Fruit fly (Drosophila melanogaster) whole organism: ENCODE measurements around the gene CG5355.

Experiments used
- CG8478 ChIP-seq: fragments of >200 bp; optimal IDR thresholded peaks from 2 replicates; lab custom pipeline; 2018; ENCODE audit warnings: inconsistent platforms
- Dll ChIP-seq: fragments of >200 bp; optimal IDR thresholded peaks from 2 replicates; lab custom pipeline; 2017
- EcR ChIP-seq, 2 experiments: fragments of >200 bp; optimal IDR thresholded peaks; 2 replicates each; lab custom pipeline; 2017; ENCODE audit warnings: missing biosample characterization in 2 of 2, missing genetic modification characterization in 2 of 2, missing genetic modification reagents in 2 of 2
- pan ChIP-seq: fragments of >200 bp; optimal IDR thresholded peaks from 2 replicates; lab custom pipeline; 2017
- psq ChIP-seq: fragments of >200 bp; optimal IDR thresholded peaks from 2 replicates; lab custom pipeline; 2017
- usp ChIP-seq: fragments of >200 bp; optimal IDR thresholded peaks from 2 replicates; lab custom pipeline; 2017; ENCODE audit warnings: missing biosample characterization, missing genetic modification characterization, mixed read lengths

CG5355 gene

DNA sequence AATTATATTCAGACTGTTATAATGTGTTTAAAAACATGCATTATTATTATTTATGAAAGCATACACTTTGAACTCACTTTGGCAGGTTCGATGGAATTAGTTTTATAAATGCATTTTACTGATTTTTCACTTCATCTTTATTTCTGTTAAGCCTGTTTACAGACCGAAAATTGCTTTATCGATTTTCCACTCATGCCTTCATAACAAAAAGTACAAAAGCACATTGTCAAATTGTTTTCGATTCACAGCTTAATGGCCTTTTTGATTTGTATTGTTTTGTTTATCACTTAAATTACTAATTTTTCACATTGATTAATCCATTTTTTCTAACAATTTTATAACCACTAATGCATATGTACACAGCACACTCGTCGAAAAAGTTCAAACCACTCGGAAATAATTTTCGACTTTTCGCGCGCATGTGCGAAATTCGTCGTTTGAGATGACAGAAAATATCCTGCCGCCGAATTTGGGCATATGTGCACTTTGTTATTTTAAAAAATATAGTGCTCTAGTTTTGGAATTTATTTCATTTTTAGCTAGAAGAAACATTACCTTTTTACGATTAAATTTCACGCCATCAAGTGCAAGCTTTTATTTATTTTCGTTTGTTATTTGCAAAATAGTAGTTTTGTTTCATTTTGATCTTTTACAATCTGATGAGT lies 39.5 kb downstream of the CG5355 start, which contains the start of gene rho-5:
TSS of gene rho-5 (minus strand) at position 296 of the 665 bp plus-strand sequence.
- TF ChIP-seq pan (lab: Kevin White, UChicago) (no peak), EcR (GFP tag; optimal IDR thresholded peaks at IDR 0.05; lab: Kevin White, UChicago) (no peak), usp (GFP tag; lab: Kevin White, UChicago) (no peak), psq (lab: Kevin White, UChicago) (no peak), Dll (lab: Kevin White, UChicago) (no peak), CG8478 (lab: Kevin White, UChicago) (no peak)

DNA sequence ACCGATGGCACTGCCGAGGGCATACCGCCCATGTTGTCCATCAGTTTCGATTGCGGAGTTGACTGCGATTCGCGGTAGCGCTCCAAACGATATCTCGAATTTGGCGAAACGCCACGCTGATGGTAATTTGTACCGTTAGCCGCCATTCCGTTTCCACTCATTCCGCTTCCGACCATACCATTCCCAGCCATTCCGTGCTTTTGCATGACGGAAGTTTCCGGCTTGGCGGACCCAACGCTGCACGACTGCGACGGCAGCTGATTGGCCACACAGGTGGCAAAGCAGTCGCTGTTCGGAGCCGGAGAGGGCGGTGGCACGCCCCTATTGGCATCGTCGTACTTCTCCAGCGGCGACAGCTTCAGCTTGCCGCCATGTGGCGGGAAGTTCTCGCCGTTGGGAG lies 41.0 kb downstream of the CG5355 start:
- no peak for TF ChIP-seq pan (lab: Kevin White, UChicago)
- TF ChIP-seq usp (GFP tag; lab: Kevin White, UChicago) = no peak
- TF ChIP-seq EcR (GFP tag; optimal IDR thresholded peaks at IDR 0.05; lab: Kevin White, UChicago) = no peak
- TF ChIP-seq CG8478 (lab: Kevin White, UChicago) = no peak
- TF ChIP-seq psq (lab: Kevin White, UChicago) = no peak
- TF ChIP-seq Dll (lab: Kevin White, UChicago) = no peak

dm6 chr2L:10366525-10366924 lies 46.7 kb downstream of the CG5355 start, which contains the start of gene CG5056:
Gene CG5056 (plus strand): TSS chr2L:10366692.
- TF ChIP-seq pan (lab: Kevin White, UChicago) (no peak), Dll (lab: Kevin White, UChicago) (no peak), psq (lab: Kevin White, UChicago) (no peak), usp (GFP tag; lab: Kevin White, UChicago) (no peak), CG8478 (lab: Kevin White, UChicago) (no peak), EcR (GFP tag; optimal IDR thresholded peaks at IDR 0.05; lab: Kevin White, UChicago) (no peak)

- TF ChIP-seq Dll (lab: Kevin White, UChicago) = no peak
- no peak for TF ChIP-seq pan (lab: Kevin White, UChicago)
- no peak for TF ChIP-seq EcR (GFP tag; optimal IDR thresholded peaks at IDR 0.05; lab: Kevin White, UChicago)
- TF ChIP-seq usp (GFP tag; lab: Kevin White, UChicago) = no peak
- TF ChIP-seq psq (lab: Kevin White, UChicago) = no peak
- TF ChIP-seq CG8478 (lab: Kevin White, UChicago) = no peak
Measured at dm6 chr2L:10364229-10364628, 49.0 kb downstream of the CG5355 start, which contains the start of gene lft. Gene lft (plus strand): TSS chr2L:10364471.

DNA sequence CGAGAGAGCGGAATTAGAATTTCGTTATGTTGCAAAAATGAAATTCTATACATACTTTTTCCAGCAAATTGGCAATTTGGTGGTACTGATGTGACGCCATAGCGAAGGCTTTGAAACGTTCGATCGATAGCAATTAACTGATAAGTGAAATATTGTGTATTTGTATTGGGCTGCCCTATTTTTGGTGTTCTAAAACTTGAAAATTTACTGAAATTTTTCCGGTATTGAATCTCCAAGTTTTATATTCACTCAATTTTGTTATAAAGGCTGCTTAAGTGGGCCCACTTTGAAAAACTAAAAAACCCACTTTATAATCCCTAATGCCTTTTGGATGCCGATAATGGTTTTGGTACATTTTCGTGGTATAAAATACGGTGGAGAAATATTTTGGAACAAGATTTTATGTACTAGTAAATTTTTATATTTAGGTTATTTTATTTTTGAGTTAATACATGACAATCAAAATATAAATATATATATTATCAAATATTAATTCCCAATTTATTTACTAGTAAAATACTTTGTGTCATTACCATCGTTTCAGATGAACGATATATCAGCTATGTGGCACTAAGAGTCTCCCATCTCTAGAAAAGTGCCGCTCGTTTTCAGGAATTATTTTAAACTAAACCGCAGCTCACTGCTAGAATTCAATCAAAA lies 50.7 kb downstream of the CG5355 start, which contains the start of the genes Cand1 and pim:
TSS of gene Cand1 (minus strand) at position 300 of the 660 bp plus-strand sequence.
TSS of gene pim (plus strand) at position 582 of the 660 bp plus-strand sequence.
- TF ChIP-seq pan (lab: Kevin White, UChicago) (no peak), psq (lab: Kevin White, UChicago) (no peak), EcR (GFP tag; optimal IDR thresholded peaks at IDR 0.05; lab: Kevin White, UChicago) (no peak), Dll (lab: Kevin White, UChicago) (no peak), CG8478 (lab: Kevin White, UChicago) (no peak), usp (GFP tag; lab: Kevin White, UChicago) (no peak)
